Worm (Caenorhabditis elegans): Measurements from ENCODE around the gene W03F9.1.

W03F9.1 gene

DNA sequence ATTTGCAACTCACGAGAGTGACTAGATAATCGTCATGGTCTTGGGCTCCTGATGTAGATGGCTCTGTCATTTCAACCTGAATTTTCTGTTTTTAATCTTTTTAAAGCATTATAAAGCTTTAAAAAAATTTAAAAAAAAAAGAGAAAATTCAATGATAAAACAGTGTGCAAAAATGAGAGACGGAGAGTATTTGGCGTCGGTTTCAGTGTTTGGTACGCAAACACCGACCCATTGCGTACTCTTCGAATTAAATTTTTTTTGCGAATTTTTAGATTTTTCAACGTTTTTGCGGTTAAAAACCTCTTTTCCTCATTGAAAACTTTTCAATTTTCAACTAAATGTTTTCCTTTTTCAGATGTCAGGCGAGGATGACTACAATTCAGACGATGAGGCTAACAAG is 1.4 kb upstream of the W03F9.1 start, which contains the start of the genes W03F9.2 and sftb-2:
TSS of gene W03F9.2 (minus strand) at position 153 of the 400 bp plus-strand sequence.
TSS of gene sftb-2 (plus strand) at position 356 of the 400 bp plus-strand sequence.
- TF ChIP-seq tbx-8 (GFP tag; optimal IDR thresholded peaks at IDR 0.05) (no peak), zip-8 (tag; optimal IDR thresholded peaks at IDR 0.05) (no peak), cnd-1 (tag; optimal IDR thresholded peaks at IDR 0.05) (no peak), nhr-28 (tag; optimal IDR thresholded peaks at IDR 0.05) (no peak), lsy-2 (tag; optimal IDR thresholded peaks at IDR 0.05) (peak; percentile 50), ceh-83 (GFP tag; optimal IDR thresholded peaks at IDR 0.05) (no peak), lin-13 (tag; optimal IDR thresholded peaks at IDR 0.05) (no peak), ces-1 (GFP tag; optimal IDR thresholded peaks at IDR 0.05) (peak; percentile 95), nhr-237 (tag; optimal IDR thresholded peaks at IDR 0.05) (no peak), ztf-11 (tag; optimal IDR thresholded peaks at IDR 0.05) (no peak), unc-62 (GFP tag; optimal IDR thresholded peaks at IDR 0.05) (no peak), nhr-2 (tag; optimal IDR thresholded peaks at IDR 0.05) (no peak), elt-3 (tag; optimal IDR thresholded peaks at IDR 0.05) (no peak), sem-2 (GFP tag; optimal IDR thresholded peaks at IDR 0.05) (no peak), lin-32 (GFP tag; optimal IDR thresholded peaks at IDR 0.05) (no peak), bed-3 (GFP tag; optimal IDR thresholded peaks at IDR 0.05) (no peak)

ce11 chrV:123915-124314 is 2.6 kb downstream of the W03F9.1 start:
- TF ChIP-seq unc-120 (tag; optimal IDR thresholded peaks at IDR 0.05; ENCODE audit: poor library complexity, severe bottlenecking) (no peak), elt-3 (tag; optimal IDR thresholded peaks at IDR 0.05) (no peak), hlh-1 (tag; optimal IDR thresholded peaks at IDR 0.05) (no peak), ceh-43 (GFP tag; optimal IDR thresholded peaks at IDR 0.05) (no peak), ham-2 (GFP tag; optimal IDR thresholded peaks at IDR 0.05) (no peak), snpc-4 (tag; optimal IDR thresholded peaks at IDR 0.05) (no peak), ztf-11 (tag; optimal IDR thresholded peaks at IDR 0.05) (no peak), unc-62 (GFP tag; optimal IDR thresholded peaks at IDR 0.05) (no peak), ceh-39 (tag; optimal IDR thresholded peaks at IDR 0.05) (no peak)

ce11 chrV:123513-123912 is 3.0 kb downstream of the W03F9.1 start:
- no peak for TF ChIP-seq nhr-76 (tag; optimal IDR thresholded peaks at IDR 0.05)
- TF ChIP-seq snpc-4 (tag; optimal IDR thresholded peaks at IDR 0.05), result no peak
- TF ChIP-seq lin-32 (GFP tag; optimal IDR thresholded peaks at IDR 0.05), result no peak
- no peak for TF ChIP-seq elt-1 (tag; optimal IDR thresholded peaks at IDR 0.05; ENCODE audit: borderline replicate concordance, insufficient read depth)
- TF ChIP-seq lin-13 (tag; optimal IDR thresholded peaks at IDR 0.05), result no peak
- TF ChIP-seq unc-39 (tag; optimal IDR thresholded peaks at IDR 0.05), result no peak
- no peak for TF ChIP-seq nhr-2 (tag; optimal IDR thresholded peaks at IDR 0.05)
- TF ChIP-seq ceh-43 (GFP tag; optimal IDR thresholded peaks at IDR 0.05), result no peak
- TF ChIP-seq lsy-2 (tag; optimal IDR thresholded peaks at IDR 0.05), result no peak
- no peak for TF ChIP-seq ceh-83 (GFP tag; optimal IDR thresholded peaks at IDR 0.05)
- no peak for TF ChIP-seq mab-5 (tag; optimal IDR thresholded peaks at IDR 0.05)
- TF ChIP-seq ztf-11 (tag; optimal IDR thresholded peaks at IDR 0.05), result no peak
- TF ChIP-seq pha-4 (tag; optimal IDR thresholded peaks at IDR 0.05), result no peak
- TF ChIP-seq mep-1 (tag; optimal IDR thresholded peaks at IDR 0.05), result no peak
- TF ChIP-seq blmp-1 (tag; optimal IDR thresholded peaks at IDR 0.05), result no peak
- TF ChIP-seq cnd-1 (tag; optimal IDR thresholded peaks at IDR 0.05), result no peak
- TF ChIP-seq nhr-12 (tag; optimal IDR thresholded peaks at IDR 0.05), result no peak
- no peak for TF ChIP-seq hlh-1 (tag; optimal IDR thresholded peaks at IDR 0.05)
- TF ChIP-seq M03D4.4 (tag; optimal IDR thresholded peaks at IDR 0.05), result no peak

DNA sequence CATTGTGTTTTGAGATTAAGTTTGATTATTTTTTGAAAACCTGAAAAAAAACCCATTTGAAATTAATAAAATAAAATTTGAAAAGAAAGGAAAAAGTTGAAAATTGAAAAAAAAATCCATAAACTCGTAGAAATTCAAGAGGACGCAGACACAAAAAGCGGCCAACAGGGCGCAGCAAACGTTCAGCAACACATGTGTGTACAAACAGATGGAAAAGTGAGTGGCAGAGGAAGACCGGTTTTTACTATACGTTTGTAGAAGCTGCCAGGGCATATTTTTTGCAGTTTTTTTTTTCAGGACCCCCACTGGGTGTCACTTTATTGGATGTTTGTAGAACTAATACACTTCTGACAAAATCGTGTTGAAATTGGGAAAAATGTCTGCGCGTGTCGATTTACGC is 3.8 kb downstream of the W03F9.1 start, which contains the start of gene cgp-1:
TSS of gene cgp-1 (minus strand) at position 40 of the 400 bp plus-strand sequence.
- TF ChIP-seq hlh-1 (tag; optimal IDR thresholded peaks at IDR 0.05) (peak; percentile 5), mep-1 (tag; optimal IDR thresholded peaks at IDR 0.05) (peak; percentile 9), ces-1 (GFP tag; optimal IDR thresholded peaks at IDR 0.05) (no peak), ceh-39 (tag; optimal IDR thresholded peaks at IDR 0.05) (no peak), nhr-76 (tag; optimal IDR thresholded peaks at IDR 0.05) (no peak)

DNA sequence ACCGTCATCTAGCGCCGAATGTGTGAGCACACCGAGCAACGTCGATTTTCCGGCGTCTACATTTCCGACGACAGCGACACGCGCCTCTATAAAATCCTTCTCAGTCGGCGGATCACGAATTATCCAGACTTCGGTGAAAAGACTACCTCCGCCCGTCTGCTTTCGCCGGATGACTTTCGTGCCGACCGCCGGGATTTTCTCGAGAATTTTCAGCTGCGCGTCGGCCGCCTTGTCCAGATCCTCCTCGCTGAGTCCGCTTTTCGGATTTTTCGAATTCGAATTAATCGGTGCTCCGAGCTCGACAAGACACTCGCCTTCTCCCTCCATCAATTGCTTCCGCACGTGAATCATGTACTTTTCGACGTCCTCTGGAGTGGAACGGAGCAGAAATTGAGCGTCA is 4.3 kb downstream of the W03F9.1 start:
- no peak for TF ChIP-seq ceh-83 (GFP tag; optimal IDR thresholded peaks at IDR 0.05)
- TF ChIP-seq zip-8 (tag; optimal IDR thresholded peaks at IDR 0.05), result no peak
- TF ChIP-seq nhr-76 (tag; optimal IDR thresholded peaks at IDR 0.05), result no peak
- no peak for TF ChIP-seq ceh-43 (GFP tag; optimal IDR thresholded peaks at IDR 0.05)
- no peak for TF ChIP-seq ces-1 (GFP tag; optimal IDR thresholded peaks at IDR 0.05)
- no peak for TF ChIP-seq mab-5 (tag; optimal IDR thresholded peaks at IDR 0.05)
- TF ChIP-seq elt-3 (tag; optimal IDR thresholded peaks at IDR 0.05), result no peak
- no peak for TF ChIP-seq hlh-1 (tag; optimal IDR thresholded peaks at IDR 0.05)
- no peak for TF ChIP-seq nhr-12 (tag; optimal IDR thresholded peaks at IDR 0.05)
- no peak for TF ChIP-seq lin-32 (GFP tag; optimal IDR thresholded peaks at IDR 0.05)
- no peak for TF ChIP-seq nhr-28 (tag; optimal IDR thresholded peaks at IDR 0.05)
- TF ChIP-seq M03D4.4 (tag; optimal IDR thresholded peaks at IDR 0.05), result no peak
- TF ChIP-seq mls-2 (tag; optimal IDR thresholded peaks at IDR 0.05), result no peak
- TF ChIP-seq lin-13 (tag; optimal IDR thresholded peaks at IDR 0.05), result no peak

Measured in whole organism, mixed stage, embryonic.